Fruit fly (Drosophila melanogaster): ENCODE results near the gene CG44475.

The CG44475 gene

dm6 chr2L:15900424-15900823 lies 17.4 kb upstream of the CG44475 start, which contains the start of gene CG31823:
Gene CG31823, minus strand, starts transcription at chr2L:15900524.
- no peak for TF ChIP-seq noc (tag; optimal IDR thresholded peaks at IDR 0.05)

dm6 chr2L:15895154-15895553 lies 12.2 kb upstream of the CG44475 start, which contains the start of gene CG31735:
Gene CG31735, plus strand, starts transcription at chr2L:15895454.
- TF ChIP-seq noc (tag; optimal IDR thresholded peaks at IDR 0.05), result no peak

dm6 chr2L:15893711-15894110 lies 10.7 kb upstream of the CG44475 start, which contains the start of gene Tep1:
Gene Tep1, minus strand, starts transcription at chr2L:15893811.
- no peak for TF ChIP-seq noc (tag; optimal IDR thresholded peaks at IDR 0.05)

dm6 chr2L:15886187-15886586 lies 3.2 kb upstream of the CG44475 start:
- TF ChIP-seq noc (tag; optimal IDR thresholded peaks at IDR 0.05), result no peak

dm6 chr2L:15880056-15880455 lies 2.9 kb downstream of the CG44475 start, which contains the start of gene CG7653:
Gene CG7653, minus strand, starts transcription at chr2L:15880156.
- no peak for TF ChIP-seq noc (tag; optimal IDR thresholded peaks at IDR 0.05)

dm6 chr2L:15865361-15865760 lies 17.6 kb downstream of the CG44475 start, which contains the start of gene CG42792:
Gene CG42792, minus strand, starts transcription at chr2L:15865461.
- TF ChIP-seq noc (tag; optimal IDR thresholded peaks at IDR 0.05), result no peak

- no peak for TF ChIP-seq noc (tag; optimal IDR thresholded peaks at IDR 0.05)
These were observed 29.2 kb downstream of the CG44475 start, which contains the start of gene Tektin-A for dm6 chr2L:15853826-15854225. Gene Tektin-A, plus strand, starts transcription at chr2L:15854126.

- no peak for TF ChIP-seq noc (tag; optimal IDR thresholded peaks at IDR 0.05)
These were observed 30.7 kb downstream of the CG44475 start, which contains the start of gene CG13243 for dm6 chr2L:15852292-15852691. Gene CG13243, plus strand, starts transcription at chr2L:15852592.

dm6 chr2L:15846600-15846999 lies 36.4 kb downstream of the CG44475 start:
- TF ChIP-seq noc (tag; optimal IDR thresholded peaks at IDR 0.05), result no peak

dm6 chr2L:15835558-15835957 lies 47.4 kb downstream of the CG44475 start, which contains the start of gene CG18518:
Gene CG18518, minus strand, starts transcription at chr2L:15835658.
- TF ChIP-seq noc (tag; optimal IDR thresholded peaks at IDR 0.05), result no peak
